Worm (Caenorhabditis elegans) whole organism, young adult: ENCODE results near the gene str-231.

Experiments
- F57C9.4 ChIP-seq: sonication (generic microtip); optimal IDR thresholded peaks from 2 replicates; lab custom pipeline; 2017; ENCODE audit warnings: mild to moderate bottlenecking, missing genetic modification characterization, missing compliant biosample characterization
- ama-1 ChIP-seq, 3 experiments: fragments of 150-350 bp in 1 of 3; sonication (generic microtip) in 2 of 3; optimal IDR thresholded peaks; 2 replicates each; lab custom pipeline; 2014 to 2018; ENCODE audit warnings: missing biosample characterization in 2 of 3, missing genetic modification characterization in 2 of 3, missing genetic modification reagents in 2 of 3
- efl-1 ChIP-seq: fragments of 150-350 bp; optimal IDR thresholded peaks from 2 replicates; lab custom pipeline; 2014; ENCODE audit warnings: missing biosample characterization, missing genetic modification reagents, missing genetic modification characterization
- nfya-1 ChIP-seq: sonication (generic microtip); optimal IDR thresholded peaks from 2 replicates; lab custom pipeline; 2017; ENCODE audit warnings: antibody characterized with exemption, missing compliant biosample characterization, missing genetic modification characterization, borderline replicate concordance; ENCODE audit not compliant: insufficient read depth
- nfya-2 ChIP-seq: fragments of 200-800 bp; sonication (Bioruptor generic); IDR thresholded peaks from 2 replicates; pipeline ENCODE4 v1.3.6; 2022; ENCODE audit warnings: missing genetic modification reagents, missing genetic modification characterization, missing compliant biosample characterization
- sea-2 ChIP-seq: fragments of 200-800 bp; sonication (Bioruptor generic); IDR thresholded peaks from 2 replicates; pipeline ENCODE4 v1.3.6; 2022; ENCODE audit warnings: missing genetic modification characterization, missing compliant biosample characterization

ce11 chrV:16024917-16025316 is 17.5 kb upstream of the str-231 start:
- TF ChIP-seq sea-2 (GFP tag; lab: Robert Waterston, UW) (no peak), efl-1 (no peak), nfya-1 (tag; lab: Kevin White, UChicago) (no peak), F57C9.4 (tag; lab: Kevin White, UChicago) (no peak), nfya-2 (GFP tag; lab: Robert Waterston, UW) (no peak), ama-1 (optimal IDR thresholded peaks at IDR 0.05; lab: Kevin White, UChicago) (no peak), ama-1 (GFP tag; optimal IDR thresholded peaks at IDR 0.05; lab: Kevin White, UChicago) (no peak)
